Fruit fly (Drosophila melanogaster): Measurements from ENCODE around the gene CG32365.
A peak's percentile ranks its signal among the peaks of the same experiment; 100 is the strongest.

Gene CG32365

DNA sequence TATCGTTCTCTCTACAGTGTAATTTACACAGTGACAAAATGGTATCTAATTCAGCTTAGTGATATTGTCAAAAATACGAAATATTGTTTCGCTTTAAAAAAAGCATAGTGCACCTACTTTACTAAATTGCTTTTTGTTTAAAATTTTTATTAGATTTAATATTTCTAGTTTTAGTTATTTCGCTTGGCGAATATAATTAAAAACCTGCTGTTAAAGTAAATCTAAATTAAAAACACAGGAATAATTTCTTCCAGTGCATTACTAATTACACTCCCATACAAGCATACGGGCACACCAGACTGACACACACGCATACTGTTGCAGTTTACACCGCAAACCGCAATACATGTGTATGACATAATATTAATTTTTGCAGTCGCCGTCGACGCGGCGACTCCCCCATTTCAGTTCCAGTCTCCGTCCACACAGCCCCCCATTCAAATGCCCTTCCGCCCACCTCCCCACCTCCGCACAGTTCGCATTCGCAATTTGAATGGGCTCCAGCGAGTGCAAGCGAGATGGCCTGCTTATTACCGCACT lies 5.0 kb upstream of the CG32365 start (continued):
- no peak for TF ChIP-seq hb (GFP tag; IDR thresholded peaks at IDR 0.05; ENCODE audit: partially characterized antibody)
- peak; percentile 49; the same call in 1 of the 2 replicates for TF ChIP-seq E2f2 (GFP tag; IDR thresholded peaks at IDR 0.05)
- no peak for TF ChIP-seq pnt (GFP tag; optimal IDR thresholded peaks at IDR 0.05)
- TF ChIP-seq HLHmδ (GFP tag; optimal IDR thresholded peaks at IDR 0.05): no peak
- TF ChIP-seq klu (GFP tag; IDR thresholded peaks at IDR 0.05): peak; percentile 87
- peak; percentile 71 for TF ChIP-seq Hand (GFP tag; optimal IDR thresholded peaks at IDR 0.05)
- no peak for TF ChIP-seq CG16779 (GFP tag; IDR thresholded peaks at IDR 0.05)
- peak; percentile 80 for TF ChIP-seq CG7372 (GFP tag; IDR thresholded peaks at IDR 0.05)
- TF ChIP-seq lilli (GFP tag; optimal IDR thresholded peaks at IDR 0.05): peak; percentile 72
- peak; percentile 77 for TF ChIP-seq row (GFP tag; IDR thresholded peaks at IDR 0.05)
- TF ChIP-seq slbo (GFP tag; IDR thresholded peaks at IDR 0.05): peak; percentile 92
- no peak for TF ChIP-seq CG9797 (GFP tag; optimal IDR thresholded peaks at IDR 0.05)
- peak; percentile 43; the same call in 1 of the 2 replicates for TF ChIP-seq sisA (GFP tag; IDR thresholded peaks at IDR 0.05)
- no peak for TF ChIP-seq Dp (GFP tag; optimal IDR thresholded peaks at IDR 0.05)
- peak; percentile 66 for TF ChIP-seq Dek (tag; optimal IDR thresholded peaks at IDR 0.05)
- no peak for TF ChIP-seq CG11723 (GFP tag; optimal IDR thresholded peaks at IDR 0.05)
- TF ChIP-seq CkIIα-i1 (GFP tag; IDR thresholded peaks at IDR 0.05): no peak
- TF ChIP-seq croc (GFP tag; conservative IDR thresholded peaks at IDR 0.05): peak; percentile 24; the same call in 1 of the 3 replicates
- peak; percentile 25 for TF ChIP-seq Nf-YB (GFP tag; optimal IDR thresholded peaks at IDR 0.05)
- TF ChIP-seq bcd (GFP tag; optimal IDR thresholded peaks at IDR 0.05): peak; percentile 68
- no peak for TF ChIP-seq gcm (GFP tag; optimal IDR thresholded peaks at IDR 0.05)
- TF ChIP-seq luna (GFP tag; optimal IDR thresholded peaks at IDR 0.05): no peak
- TF ChIP-seq lola (GFP tag; optimal IDR thresholded peaks at IDR 0.05): no peak
- TF ChIP-seq CG11560 (tag; IDR thresholded peaks at IDR 0.05): peak; percentile 64; the same call in 2 of the 3 replicates
- TF ChIP-seq grn (GFP tag; optimal IDR thresholded peaks at IDR 0.05): no peak
- TF ChIP-seq ewg (GFP tag; optimal IDR thresholded peaks at IDR 0.05): no peak
- peak; percentile 8 for TF ChIP-seq az2 (GFP tag; optimal IDR thresholded peaks at IDR 0.05)
- TF ChIP-seq CG5245 (GFP tag; optimal IDR thresholded peaks at IDR 0.05): no peak
- no peak for TF ChIP-seq ci (GFP tag; IDR thresholded peaks at IDR 0.05)
- no peak for TF ChIP-seq CG4282 (GFP tag; optimal IDR thresholded peaks at IDR 0.05)
- no peak for TF ChIP-seq CG1529 (GFP tag; optimal IDR thresholded peaks at IDR 0.05)
- peak; percentile 60; the same call in 1 of the 2 replicates for TF ChIP-seq wdn (GFP tag; IDR thresholded peaks at IDR 0.05)
- TF ChIP-seq NK7.1 (GFP tag; optimal IDR thresholded peaks at IDR 0.05): no peak
- no peak for TF ChIP-seq CG12071 (GFP tag; optimal IDR thresholded peaks at IDR 0.05)
- no peak for TF ChIP-seq jumu (GFP tag; optimal IDR thresholded peaks at IDR 0.05)
- TF ChIP-seq Drgx (GFP tag; IDR thresholded peaks at IDR 0.05): peak; percentile 88
- TF ChIP-seq mirr (GFP tag; optimal IDR thresholded peaks at IDR 0.05): no peak
- TF ChIP-seq nau (GFP tag; optimal IDR thresholded peaks at IDR 0.05): peak; percentile 30
- no peak for TF ChIP-seq cato (GFP tag; optimal IDR thresholded peaks at IDR 0.05; ENCODE audit: borderline replicate concordance)
- TF ChIP-seq NC2β (GFP tag; optimal IDR thresholded peaks at IDR 0.05): no peak
- no peak for TF ChIP-seq CG4707 (GFP tag; optimal IDR thresholded peaks at IDR 0.05)
- no peak for TF ChIP-seq bbx (GFP tag; IDR thresholded peaks at IDR 0.05; ENCODE audit: partially characterized antibody)
- 0 out of 3 replicates have a peak, but pooled peaks have one; percentile 24 for TF ChIP-seq CG14050 (GFP tag; IDR thresholded peaks at IDR 0.05)
- no peak for TF ChIP-seq CG8388 (GFP tag; optimal IDR thresholded peaks at IDR 0.05)
- peak; percentile 59; the same call in 1 of the 2 replicates for TF ChIP-seq toy (GFP tag; IDR thresholded peaks at IDR 0.05)
- peak; percentile 58; the same call in 2 of the 3 replicates for TF ChIP-seq so (GFP tag; IDR thresholded peaks at IDR 0.05)
- peak; percentile 83 for TF ChIP-seq sens (GFP tag)
- no peak for TF ChIP-seq Gsc (GFP tag; IDR thresholded peaks at IDR 0.05)
- no peak for TF ChIP-seq sna (GFP tag; IDR thresholded peaks at IDR 0.05; ENCODE audit: partially characterized antibody)
- TF ChIP-seq odd (GFP tag; optimal IDR thresholded peaks at IDR 0.05): peak; percentile 14
- peak; percentile 81 for TF ChIP-seq CG9215 (GFP tag; IDR thresholded peaks at IDR 0.05)

Data from whole organism, embryonic.